Fruit fly (Drosophila melanogaster) whole organism, wandering third instar larva: ENCODE measurements around the gene Nca.

Source experiments
- Dfd ChIP-seq: fragments of >200 bp; optimal IDR thresholded peaks from 2 replicates; lab custom pipeline; 2017; ENCODE audit warnings: missing biosample characterization, missing genetic modification characterization
- GATAd ChIP-seq: sonication (Bioruptor generic); optimal IDR thresholded peaks from 2 replicates; lab custom pipeline; 2016; ENCODE audit warnings: missing biosample characterization, missing genetic modification characterization
- Hr78 ChIP-seq: fragments of >200 bp; optimal IDR thresholded peaks from 2 replicates; lab custom pipeline; 2017; ENCODE audit warnings: missing biosample characterization, missing genetic modification characterization
- Hr83 ChIP-seq: fragments of 200-300 bp; sonication (Bioruptor generic); optimal IDR thresholded peaks from 2 replicates; lab custom pipeline; 2016; ENCODE audit warnings: missing biosample characterization, mild to moderate bottlenecking, missing genetic modification characterization, moderate library complexity; ENCODE audit not compliant: poor library complexity, severe bottlenecking
- OdsH ChIP-seq: fragments of 200-800 bp; sonication (Bioruptor generic); optimal IDR thresholded peaks from 2 replicates; lab custom pipeline; 2016; ENCODE audit warnings: missing biosample characterization, mild to moderate bottlenecking, missing genetic modification characterization
- dl ChIP-seq, 2 experiments: fragments of 175-275, 200-275 bp in 1 of 2; fragments of 200-275 bp in 1 of 2; sonication (Bioruptor generic); optimal IDR thresholded peaks; lab custom pipeline; 2018; ENCODE audit warnings: mild to moderate bottlenecking in 2 of 2, missing biosample characterization in 2 of 2, missing genetic modification characterization in 2 of 2, moderate library complexity in 2 of 2; ENCODE audit not compliant: partially characterized antibody in 2 of 2, insufficient read depth in 1 of 2
- ey ChIP-seq: fragments of 200-800 bp; sonication (Bioruptor generic); optimal IDR thresholded peaks from 2 replicates; lab custom pipeline; 2016; ENCODE audit warnings: missing biosample characterization, missing genetic modification characterization
- h ChIP-seq: fragments of 200-800 bp; sonication (Bioruptor generic); optimal IDR thresholded peaks from 3 replicates; lab custom pipeline; 2016; ENCODE audit warnings: missing biosample characterization, mild to moderate bottlenecking, missing genetic modification characterization
- jim ChIP-seq: fragments of 175-275, 200-325 bp; sonication (Bioruptor generic); optimal IDR thresholded peaks from 2 replicates; lab custom pipeline; 2016; ENCODE audit warnings: missing biosample characterization, mild to moderate bottlenecking, missing genetic modification characterization
- rgr ChIP-seq: fragments of 200-800 bp; sonication (Bioruptor generic); optimal IDR thresholded peaks from 3 replicates; lab custom pipeline; 2016; ENCODE audit warnings: missing biosample characterization, mild to moderate bottlenecking, missing genetic modification characterization
- sage ChIP-seq: fragments of 200-800 bp; sonication (Bioruptor generic); optimal IDR thresholded peaks from 2 replicates; lab custom pipeline; 2016; ENCODE audit warnings: missing biosample characterization, mild to moderate bottlenecking, missing genetic modification characterization
- sv ChIP-seq: fragments of 200-800 bp; sonication (Bioruptor generic); optimal IDR thresholded peaks from 3 replicates; lab custom pipeline; 2016; ENCODE audit warnings: missing biosample characterization, missing genetic modification characterization

dm6 chr3L:19961805-19962204, 29.9 kb upstream of the Nca start:
- TF ChIP-seq rgr (peak; percentile 7), ey (GFP tag; lab: Kevin White, UChicago) (no peak), Hr78 (no peak), jim (GFP tag; lab: Kevin White, UChicago) (no peak), Dfd (no peak), h (GFP tag; lab: Kevin White, UChicago) (no peak), OdsH (GFP tag; lab: Kevin White, UChicago) (no peak), dl (GFP tag; optimal IDR thresholded peaks at IDR 0.05; lab: Kevin White, UChicago; ENCODE audit: insufficient read depth in 1 of 2, partially characterized antibody in 2 of 2) (no peak), sv (GFP tag; lab: Kevin White, UChicago) (no peak), Hr83 (GFP tag; lab: Kevin White, UChicago) (no peak), sage (GFP tag; lab: Kevin White, UChicago) (no peak), GATAd (GFP tag; lab: Kevin White, UChicago) (no peak)
